Worm (Caenorhabditis elegans) whole organism, L2 larva: ENCODE results near the gene smf-3.

Experiments used
- C34F6.9 ChIP-seq: fragments of 150-350 bp; optimal IDR thresholded peaks from 2 replicates; lab custom pipeline; 2014; ENCODE audit warnings: missing biosample characterization, missing genetic modification characterization
- F13H6.1 ChIP-seq: sonication (generic microtip); optimal IDR thresholded peaks from 2 replicates; lab custom pipeline; 2016; ENCODE audit warnings: missing genetic modification characterization, missing compliant biosample characterization
- ZK546.5 ChIP-seq: sonication (generic microtip); optimal IDR thresholded peaks from 2 replicates; lab custom pipeline; 2017; ENCODE audit warnings: missing biosample characterization, missing genetic modification characterization
- alr-1 ChIP-seq: fragments of 150-350 bp; optimal IDR thresholded peaks from 2 replicates; lab custom pipeline; 2014; ENCODE audit warnings: missing biosample characterization, missing genetic modification characterization
- aly-2 ChIP-seq: fragments of 150-350 bp; optimal IDR thresholded peaks from 2 replicates; lab custom pipeline; 2014; ENCODE audit warnings: missing biosample characterization, missing genetic modification characterization
- blmp-1 ChIP-seq: sonication (generic microtip); optimal IDR thresholded peaks from 2 replicates; lab custom pipeline; 2017; ENCODE audit warnings: missing genetic modification characterization, mild to moderate bottlenecking, missing compliant biosample characterization, antibody characterized with exemption, moderate library complexity; ENCODE audit not compliant: insufficient read depth
- ceh-16 ChIP-seq: fragments of 150-350 bp; optimal IDR thresholded peaks from 2 replicates; lab custom pipeline; 2014; ENCODE audit warnings: missing biosample characterization, missing genetic modification characterization
- ceh-82 ChIP-seq: fragments of 150-350 bp; optimal IDR thresholded peaks from 2 replicates; lab custom pipeline; 2014; ENCODE audit warnings: missing biosample characterization, missing genetic modification characterization
- crh-2 ChIP-seq: sonication (generic microtip); optimal IDR thresholded peaks from 2 replicates; lab custom pipeline; 2017; ENCODE audit warnings: missing biosample characterization, missing genetic modification characterization
- dmd-4 ChIP-seq: sonication (generic microtip); optimal IDR thresholded peaks from 2 replicates; lab custom pipeline; 2017; ENCODE audit warnings: missing biosample characterization, missing genetic modification characterization
- egl-27 ChIP-seq: sonication (generic microtip); optimal IDR thresholded peaks from 3 replicates; lab custom pipeline; 2017; ENCODE audit warnings: missing biosample characterization, missing genetic modification reagents, missing genetic modification characterization
- fos-1 ChIP-seq: fragments of 150-350 bp; optimal IDR thresholded peaks from 2 replicates; lab custom pipeline; 2014; ENCODE audit warnings: missing biosample characterization, missing genetic modification characterization
- gmeb-1 ChIP-seq: fragments of 150-350 bp; optimal IDR thresholded peaks from 2 replicates; lab custom pipeline; 2014; ENCODE audit warnings: missing biosample characterization, missing genetic modification characterization
- lin-13 ChIP-seq: fragments of 150-350 bp; optimal IDR thresholded peaks from 2 replicates; lab custom pipeline; 2014; ENCODE audit warnings: missing biosample characterization, missing genetic modification reagents, missing genetic modification characterization
- lin-39 ChIP-seq: fragments of 150-350 bp; optimal IDR thresholded peaks from 2 replicates; lab custom pipeline; 2014; ENCODE audit warnings: missing biosample characterization, missing genetic modification reagents, missing genetic modification characterization
- lsy-2 ChIP-seq, 2 experiments: fragments of 150-350 bp in 1 of 2; sonication (generic microtip) in 1 of 2; optimal IDR thresholded peaks; 2 replicates each; lab custom pipeline; 2014 to 2017; ENCODE audit warnings: missing biosample characterization in 2 of 2, missing genetic modification characterization in 2 of 2
- mbf-1 ChIP-seq: sonication (generic microtip); optimal IDR thresholded peaks from 2 replicates; lab custom pipeline; 2017; ENCODE audit warnings: missing biosample characterization, missing genetic modification characterization
- nhr-10 ChIP-seq: sonication (generic microtip); optimal IDR thresholded peaks from 2 replicates; lab custom pipeline; 2017; ENCODE audit warnings: missing biosample characterization, missing genetic modification characterization
- nhr-11 ChIP-seq: fragments of 150-350 bp; optimal IDR thresholded peaks from 2 replicates; lab custom pipeline; 2014; ENCODE audit warnings: missing biosample characterization, missing genetic modification characterization
- nhr-12 ChIP-seq: fragments of 150-350 bp; optimal IDR thresholded peaks from 2 replicates; lab custom pipeline; 2014; ENCODE audit warnings: missing biosample characterization, missing genetic modification characterization
- nhr-129 ChIP-seq: fragments of 150-350 bp; optimal IDR thresholded peaks from 2 replicates; lab custom pipeline; 2014; ENCODE audit warnings: missing biosample characterization, missing genetic modification characterization
- nhr-21 ChIP-seq: fragments of 150-350 bp; optimal IDR thresholded peaks from 2 replicates; lab custom pipeline; 2014; ENCODE audit warnings: missing biosample characterization, missing genetic modification characterization
- nhr-23 ChIP-seq: fragments of 150-350 bp; optimal IDR thresholded peaks from 2 replicates; lab custom pipeline; 2014; ENCODE audit warnings: missing biosample characterization, missing genetic modification reagents, missing genetic modification characterization
- nhr-237 ChIP-seq: fragments of 150-350 bp; optimal IDR thresholded peaks from 2 replicates; lab custom pipeline; 2014; ENCODE audit warnings: missing biosample characterization, missing genetic modification characterization
- sem-4 ChIP-seq: fragments of 150-350 bp; optimal IDR thresholded peaks from 2 replicates; lab custom pipeline; 2014; ENCODE audit warnings: missing biosample characterization, missing genetic modification reagents, missing genetic modification characterization
- sma-3 ChIP-seq: sonication (generic microtip); optimal IDR thresholded peaks from 2 replicates; lab custom pipeline; 2016; ENCODE audit warnings: missing genetic modification reagents, missing genetic modification characterization, missing compliant biosample characterization
- sma-9 ChIP-seq, 2 experiments: fragments of 150-350 bp in 1 of 2; sonication (generic microtip) in 1 of 2; optimal IDR thresholded peaks; 2 replicates each; lab custom pipeline; 2014 to 2016; ENCODE audit warnings: missing genetic modification characterization in 2 of 2, mild to moderate bottlenecking in 1 of 2, missing biosample characterization in 1 of 2, missing compliant biosample characterization in 1 of 2, missing genetic modification reagents in 1 of 2, moderate library complexity in 1 of 2
- snpc-4 ChIP-seq: fragments of 150-350 bp; optimal IDR thresholded peaks from 2 replicates; lab custom pipeline; 2014; ENCODE audit warnings: missing biosample characterization, missing genetic modification characterization
- unc-55 ChIP-seq: fragments of 150-350 bp; sonication (generic microtip); optimal IDR thresholded peaks from 3 replicates; lab custom pipeline; 2014; ENCODE audit warnings: missing biosample characterization, missing genetic modification reagents, missing genetic modification characterization
- unc-62 ChIP-seq: fragments of 150-350 bp; optimal IDR thresholded peaks from 2 replicates; lab custom pipeline; 2014; ENCODE audit warnings: missing biosample characterization, missing genetic modification reagents, missing genetic modification characterization
- zag-1 ChIP-seq: fragments of 150-350 bp; optimal IDR thresholded peaks from 2 replicates; lab custom pipeline; 2014; ENCODE audit warnings: missing biosample characterization, missing genetic modification characterization
- ztf-11 ChIP-seq: sonication (generic microtip); optimal IDR thresholded peaks from 2 replicates; lab custom pipeline; 2017; ENCODE audit warnings: missing biosample characterization, missing genetic modification characterization

Gene smf-3

ce11 chrIV:2664901-2665201, 46.2 kb downstream of the smf-3 start:
- TF ChIP-seq nhr-21 (tag; lab: Kevin White, UChicago): no peak
- no peak for TF ChIP-seq sma-3
- TF ChIP-seq F13H6.1: no peak
- TF ChIP-seq ZK546.5 (tag; lab: Kevin White, UChicago): no peak
- TF ChIP-seq mbf-1 (tag; lab: Kevin White, UChicago): no peak
- TF ChIP-seq crh-2 (tag; lab: Kevin White, UChicago): no peak
- no peak for TF ChIP-seq C34F6.9
- no peak for TF ChIP-seq aly-2 (tag; lab: Kevin White, UChicago)
- no peak for TF ChIP-seq nhr-237 (tag; lab: Kevin White, UChicago)

ce11 chrIV:2665388-2665978, 46.8 kb downstream of the smf-3 start:
- TF ChIP-seq alr-1 (tag; lab: Kevin White, UChicago) (no peak), F13H6.1 (peak; percentile 47), nhr-129 (tag; lab: Kevin White, UChicago) (peak; percentile 25), lsy-2 (tag; optimal IDR thresholded peaks at IDR 0.05; lab: Kevin White, UChicago) (peak in 1 of 2 experiments; percentile 8), sma-9 (GFP tag; optimal IDR thresholded peaks at IDR 0.05; lab: Kevin White, UChicago) (peak; percentile 42), sma-9 (tag; optimal IDR thresholded peaks at IDR 0.05; lab: Kevin White, UChicago) (no peak), dmd-4 (tag; lab: Kevin White, UChicago) (no peak), ceh-16 (no peak)
- TF ChIP-seq, all 48 proteins: peak for 4

DNA sequence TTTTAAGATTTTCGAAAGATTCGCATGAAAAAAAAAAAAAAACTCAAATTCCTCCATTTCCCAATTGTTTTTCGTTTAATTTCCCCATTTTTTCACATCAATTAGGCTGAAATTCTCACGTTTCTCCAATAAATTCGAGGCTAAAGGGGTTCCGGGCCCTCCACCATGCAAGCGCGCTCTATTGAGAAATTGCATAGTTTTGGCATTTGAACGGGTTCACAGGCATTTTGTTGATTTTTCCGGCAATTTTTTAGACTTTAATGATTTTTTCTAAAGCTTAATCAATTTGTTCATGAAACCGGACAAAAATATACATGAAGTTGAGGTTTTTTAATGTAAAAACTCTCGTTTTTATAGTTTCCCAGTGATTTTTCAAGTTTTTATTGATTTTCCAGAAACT, 47.5 kb downstream of the smf-3 start:
- TF ChIP-seq sem-4 (tag; lab: Kevin White, UChicago): no peak
- no peak for TF ChIP-seq F13H6.1
- TF ChIP-seq crh-2 (tag; lab: Kevin White, UChicago): no peak
- TF ChIP-seq zag-1: no peak
- TF ChIP-seq lin-13: no peak
- no peak for TF ChIP-seq ceh-82 (tag; lab: Kevin White, UChicago)
- TF ChIP-seq ztf-11 (tag; lab: Kevin White, UChicago): no peak
- no peak for TF ChIP-seq egl-27 (tag; lab: Kevin White, UChicago)
- TF ChIP-seq unc-55 (GFP tag; lab: Kevin White, UChicago): peak; percentile 40
- TF ChIP-seq lsy-2 (tag; optimal IDR thresholded peaks at IDR 0.05; lab: Kevin White, UChicago): no peak
- TF ChIP-seq dmd-4 (tag; lab: Kevin White, UChicago): no peak
- TF ChIP-seq sma-3: no peak
- no peak for TF ChIP-seq nhr-10 (tag; lab: Kevin White, UChicago)
- TF ChIP-seq nhr-23 (tag; lab: Kevin White, UChicago): no peak
- TF ChIP-seq gmeb-1: peak; percentile 13
- no peak for TF ChIP-seq nhr-12 (tag; lab: Kevin White, UChicago)
- TF ChIP-seq nhr-129 (tag; lab: Kevin White, UChicago): peak; percentile 23

- TF ChIP-seq lin-13 (peak; percentile 3), F13H6.1 (no peak), lsy-2 (tag; optimal IDR thresholded peaks at IDR 0.05; lab: Kevin White, UChicago) (peak; percentile 62 to 95), C34F6.9 (no peak), nhr-11 (tag; lab: Kevin White, UChicago) (no peak)
Observed at ce11 chrIV:2666586-2667100, 48.0 kb downstream of the smf-3 start, which contains the start of gene Y69A2AR.1. Gene Y69A2AR.1, plus strand, starts transcription at chrIV:2667050.

- TF ChIP-seq zag-1 (no peak), gmeb-1 (peak; percentile 80), ceh-16 (no peak), lsy-2 (tag; optimal IDR thresholded peaks at IDR 0.05; lab: Kevin White, UChicago) (peak in 1 of 2 experiments; percentile 48), nhr-21 (tag; lab: Kevin White, UChicago) (no peak), blmp-1 (tag; lab: Kevin White, UChicago) (no peak), lin-39 (tag; lab: Kevin White, UChicago) (no peak), nhr-237 (tag; lab: Kevin White, UChicago) (no peak), unc-55 (GFP tag; lab: Kevin White, UChicago) (peak; percentile 37), sma-3 (no peak), ZK546.5 (tag; lab: Kevin White, UChicago) (no peak), nhr-23 (tag; lab: Kevin White, UChicago) (no peak), fos-1 (tag; lab: Kevin White, UChicago) (no peak), unc-62 (GFP tag; lab: Kevin White, UChicago) (no peak), snpc-4 (tag; lab: Kevin White, UChicago) (no peak), mbf-1 (tag; lab: Kevin White, UChicago) (no peak)
Observed at ce11 chrIV:2670664-2671063, 52.0 kb downstream of the smf-3 start.
